Fruit fly (Drosophila melanogaster): Measurements from ENCODE around the gene CG14109.
A peak's percentile ranks its signal among the peaks of the same experiment; 100 is the strongest.

The CG14109 gene

DNA sequence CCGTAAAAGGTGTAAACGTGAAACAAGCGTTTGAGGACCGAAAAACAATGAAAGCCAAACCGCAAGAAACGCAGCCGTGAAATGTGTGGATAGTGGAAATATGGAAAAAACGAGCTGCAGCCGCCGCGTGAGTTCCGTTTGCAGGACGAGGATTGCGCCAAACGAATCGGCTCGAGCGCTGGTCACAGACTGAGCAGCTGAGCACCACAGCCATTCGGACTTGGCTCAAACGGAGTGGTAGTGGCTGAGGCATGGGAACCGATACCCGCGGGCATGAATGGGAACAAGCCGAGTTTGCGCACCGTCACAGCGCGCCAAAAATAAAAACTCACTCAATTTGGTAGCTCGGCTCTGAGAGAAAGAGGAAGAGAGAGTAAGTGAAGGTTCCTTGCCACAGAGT lies 33.9 kb downstream of the CG14109 start, which contains the start of gene CG10089:
Gene CG10089, minus strand, starts transcription at position 181 of the 400 bp plus-strand sequence.
- TF ChIP-seq Med (GFP tag) (peak; percentile 50), toy (GFP tag; IDR thresholded peaks at IDR 0.05) (no peak), CG14860 (GFP tag; IDR thresholded peaks at IDR 0.05; ENCODE audit: partially characterized antibody) (no peak), Trl (optimal IDR thresholded peaks at IDR 0.05) (peak in 1 of 2 experiments; percentile 11), Trl (GFP tag; optimal IDR thresholded peaks at IDR 0.05) (no peak), CG16779 (GFP tag; IDR thresholded peaks at IDR 0.05) (peak; percentile 56; the same call in 1 of the 2 replicates), CG1024 (GFP tag; IDR thresholded peaks at IDR 0.05) (no peak), ewg (GFP tag; optimal IDR thresholded peaks at IDR 0.05) (peak; percentile 56), amos (GFP tag; IDR thresholded peaks at IDR 0.05; ENCODE audit: partially characterized antibody) (peak; percentile 14; the same call in 1 of the 2 replicates), gro (GFP tag; optimal IDR thresholded peaks at IDR 0.05) (no peak), z (GFP tag; IDR thresholded peaks at IDR 0.05) (peak; percentile 93), CG14014 (GFP tag; IDR thresholded peaks at IDR 0.05) (no peak), bsh (GFP tag; optimal IDR thresholded peaks at IDR 0.05) (no peak), Rx (GFP tag; IDR thresholded peaks at IDR 0.05) (no peak), Deaf1 (tag; optimal IDR thresholded peaks at IDR 0.05) (peak; percentile 59)

DNA sequence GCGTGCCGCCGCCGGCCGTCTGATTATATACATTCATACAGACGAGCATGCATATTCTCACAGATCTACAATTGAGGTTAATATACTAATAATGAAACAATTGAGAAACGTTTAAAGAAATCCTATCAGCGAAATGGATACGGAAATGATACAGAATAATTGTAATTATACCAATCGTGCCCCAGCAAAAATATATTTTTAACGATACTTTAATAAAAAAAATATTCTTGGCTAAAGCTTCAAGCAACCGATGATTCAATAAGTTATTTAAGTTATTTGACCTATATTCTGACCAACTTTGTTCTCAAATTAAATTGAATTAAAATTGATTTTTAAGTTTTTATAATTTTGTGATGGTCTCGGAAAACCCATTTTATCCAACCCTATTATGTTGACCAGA lies 35.4 kb downstream of the CG14109 start:
- TF ChIP-seq trem (tag; optimal IDR thresholded peaks at IDR 0.05) (no peak), so (GFP tag; IDR thresholded peaks at IDR 0.05) (0 out of 3 replicates have a peak, but pooled peaks have one; percentile 32), sr (GFP tag; IDR thresholded peaks at IDR 0.05) (0 out of 3 replicates have a peak, but pooled peaks have one; percentile 47), CG4404 (GFP tag; IDR thresholded peaks at IDR 0.05) (no peak), esg (GFP tag; conservative IDR thresholded peaks at IDR 0.05) (0 out of 2 replicates have a peak, but pooled peaks have one; percentile 10), tap (tag; optimal IDR thresholded peaks at IDR 0.05) (peak; percentile 37), row (GFP tag; IDR thresholded peaks at IDR 0.05) (0 out of 3 replicates have a peak, but pooled peaks have one; percentile 5), tgo (GFP tag; IDR thresholded peaks at IDR 0.05) (peak; percentile 27; the same call in 1 of the 3 replicates), CG11504 (tag; optimal IDR thresholded peaks at IDR 0.05) (peak; percentile 60), ind (GFP tag; optimal IDR thresholded peaks at IDR 0.05) (no peak), fd96Cb (tag; optimal IDR thresholded peaks at IDR 0.05) (peak; percentile 24), CG10147 (GFP tag; optimal IDR thresholded peaks at IDR 0.05) (peak; percentile 11), C15 (GFP tag; IDR thresholded peaks at IDR 0.05) (no peak), btn (GFP tag; optimal IDR thresholded peaks at IDR 0.05) (no peak), dmrt99B (tag; optimal IDR thresholded peaks at IDR 0.05) (peak; percentile 25), prd (optimal IDR thresholded peaks at IDR 0.05) (no peak), prd (GFP tag; IDR thresholded peaks at IDR 0.05) (peak; percentile 10; the same call in 1 of the 3 replicates), Ptx1 (GFP tag; IDR thresholded peaks at IDR 0.05) (peak; percentile 34; the same call in 1 of the 2 replicates), B-H2 (GFP tag; optimal IDR thresholded peaks at IDR 0.05) (no peak), CG11696 (GFP tag; IDR thresholded peaks at IDR 0.05) (peak; percentile 69), CG11695 (GFP tag; IDR thresholded peaks at IDR 0.05) (0 out of 3 replicates have a peak, but pooled peaks have one; percentile 9), nmo (GFP tag; optimal IDR thresholded peaks at IDR 0.05) (peak; percentile 43), CG6689 (GFP tag; IDR thresholded peaks at IDR 0.05) (peak; percentile 36), danr (GFP tag; IDR thresholded peaks at IDR 0.05) (no peak), ham (GFP tag; IDR thresholded peaks at IDR 0.05) (no peak), slbo (GFP tag; IDR thresholded peaks at IDR 0.05) (peak; percentile 15; the same call in 1 of the 2 replicates), Stat92E (GFP tag; optimal IDR thresholded peaks at IDR 0.05) (no peak), Sox100B (GFP tag; optimal IDR thresholded peaks at IDR 0.05) (peak; percentile 27), Blimp-1 (GFP tag; optimal IDR thresholded peaks at IDR 0.05) (peak; percentile 14), CG7963 (GFP tag; IDR thresholded peaks at IDR 0.05; ENCODE audit: partially characterized antibody) (no peak)
